Fruit fly (Drosophila melanogaster) S2 (cell line): Measurements from ENCODE around the gene CG14507.
A peak's percentile ranks its signal among the peaks of the same experiment; 100 is the strongest.

Source experiments
- CG8478 ChIP-seq: fragments of >200 bp; optimal IDR thresholded peaks from 2 replicates; lab custom pipeline; 2018
- CTCF ChIP-seq, 2 experiments: fragments of >200 bp; optimal IDR thresholded peaks; 2 replicates each; lab custom pipeline; 2018

CG14507 gene

DNA sequence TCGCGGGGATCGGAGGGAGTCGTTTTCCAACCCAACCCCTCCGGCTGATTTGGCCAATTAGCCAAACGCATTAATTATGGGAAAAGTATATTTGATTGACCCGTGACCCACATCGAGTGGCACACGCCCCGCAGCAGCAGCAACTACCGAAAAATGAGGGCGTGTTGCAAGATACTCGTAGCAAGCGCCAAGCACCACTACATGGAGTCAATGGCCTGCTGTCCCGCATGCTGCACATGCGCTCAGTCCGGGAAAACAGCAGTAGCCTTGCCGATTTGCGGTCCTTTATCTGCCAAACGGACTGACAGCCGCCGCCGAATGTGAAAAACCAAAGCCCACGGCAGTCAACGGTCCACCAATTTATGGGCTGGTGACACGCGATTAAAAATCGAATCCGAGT is 10.2 kb downstream of the CG14507 start:
- TF ChIP-seq CG8478 (lab: Kevin White, UChicago) (no peak), CTCF (optimal IDR thresholded peaks at IDR 0.05; lab: Kevin White, UChicago) (no peak)

DNA sequence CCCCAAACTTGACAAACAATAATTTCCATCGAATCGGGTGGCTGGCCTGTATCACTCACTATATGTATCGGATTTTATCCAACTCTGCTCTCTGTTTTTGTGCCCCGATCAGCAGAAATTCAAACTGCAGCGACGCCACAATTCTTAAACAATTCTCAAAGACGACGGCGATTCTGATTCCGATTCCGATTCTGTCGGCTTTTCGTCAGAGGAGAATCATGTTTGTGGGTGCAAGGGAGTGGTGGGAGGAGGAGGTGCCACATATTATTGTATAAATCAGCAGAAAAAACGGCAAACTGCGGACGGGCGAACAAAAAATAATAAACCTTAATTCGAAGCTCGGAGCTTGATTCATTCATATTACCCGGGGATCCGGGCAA is 11.1 kb downstream of the CG14507 start:
- TF ChIP-seq CTCF (optimal IDR thresholded peaks at IDR 0.05; lab: Kevin White, UChicago): no peak
- no peak for TF ChIP-seq CG8478 (lab: Kevin White, UChicago)

DNA sequence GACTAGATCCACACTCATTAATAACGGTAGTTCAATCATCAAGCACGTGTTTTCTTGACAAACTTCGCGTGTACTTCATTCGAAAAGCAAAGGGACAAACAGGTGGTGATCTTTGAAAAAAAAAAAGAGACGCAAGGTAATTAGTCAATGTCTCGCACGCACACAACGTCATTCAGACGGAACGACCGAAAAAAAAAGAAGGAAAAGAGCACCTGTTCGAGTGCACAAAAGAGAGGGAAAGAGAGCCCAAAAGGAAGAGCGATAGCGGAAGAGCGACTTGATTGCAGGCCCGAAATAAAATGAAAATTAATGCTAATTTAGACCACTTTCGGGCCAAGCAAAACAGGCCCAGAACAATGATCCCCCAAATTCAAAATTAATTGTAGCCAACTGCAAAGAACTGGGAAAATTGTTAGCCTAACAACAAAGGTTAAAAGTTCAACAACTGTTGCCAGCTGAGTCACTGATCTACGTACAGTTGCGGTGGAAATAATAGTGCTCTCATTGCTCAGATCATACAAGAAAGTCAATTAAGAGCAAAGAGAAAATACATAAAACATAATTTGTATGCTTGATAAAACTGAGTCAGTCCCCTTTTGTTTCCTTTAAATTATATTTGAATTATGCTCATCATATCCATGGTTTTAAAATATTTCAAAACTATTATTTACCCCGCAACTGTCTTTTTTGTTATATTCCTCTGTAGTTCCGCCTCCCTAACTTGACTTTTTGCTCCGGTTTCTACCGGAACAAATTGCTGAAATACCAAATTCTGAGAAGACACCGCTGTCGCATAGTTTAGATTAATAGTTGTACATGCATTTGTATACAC is 11.7 kb downstream of the CG14507 start:
- no peak for TF ChIP-seq CG8478 (lab: Kevin White, UChicago)
- TF ChIP-seq CTCF (optimal IDR thresholded peaks at IDR 0.05; lab: Kevin White, UChicago): no peak

DNA sequence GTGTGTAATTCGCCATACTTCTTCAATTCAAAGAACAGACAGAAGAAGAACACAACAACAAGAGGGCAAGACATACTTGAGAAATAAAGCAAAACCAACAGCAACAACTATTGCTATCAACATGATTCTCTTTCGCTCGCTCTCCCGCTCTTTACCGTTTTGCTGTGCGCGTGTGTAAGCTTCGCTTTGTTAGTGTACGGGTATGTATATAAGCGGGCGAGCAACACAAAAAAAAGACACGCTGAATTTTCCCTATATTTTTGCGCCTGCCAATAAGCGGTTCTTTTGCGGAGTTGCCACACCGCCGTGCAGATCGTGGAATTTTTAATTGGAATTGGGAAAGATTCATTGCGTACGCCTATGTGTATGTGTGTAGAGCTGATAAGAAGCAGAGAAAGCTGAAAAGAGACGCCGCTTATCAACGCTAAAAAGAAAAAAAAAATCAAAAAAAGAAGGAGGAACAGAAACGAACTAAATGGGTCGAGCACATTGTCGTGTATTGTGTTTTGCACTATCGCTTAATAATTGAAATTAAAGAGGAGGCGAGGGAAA is 12.5 kb downstream of the CG14507 start:
- no peak for TF ChIP-seq CTCF (optimal IDR thresholded peaks at IDR 0.05; lab: Kevin White, UChicago)
- TF ChIP-seq CG8478 (lab: Kevin White, UChicago): no peak

DNA sequence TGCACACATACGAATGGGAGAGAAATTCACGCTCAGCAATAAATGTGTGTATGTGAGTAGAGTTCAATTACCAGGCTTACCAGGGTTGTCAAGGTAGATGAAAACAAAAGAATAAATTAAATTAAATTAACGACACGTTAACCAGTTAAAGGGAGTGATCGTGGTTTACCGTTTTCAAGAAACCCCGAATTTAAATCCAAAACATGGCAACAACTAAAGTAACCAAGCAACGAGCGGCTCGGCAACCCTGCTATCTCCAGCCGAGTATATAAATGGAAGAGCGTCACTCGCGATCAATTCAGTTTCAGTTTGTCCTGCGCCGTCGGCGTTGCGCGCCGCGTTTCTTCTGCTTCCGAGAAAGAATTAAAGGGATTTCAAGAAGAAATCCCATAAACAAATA is 13.3 kb downstream of the CG14507 start:
- peak; percentile 34 for TF ChIP-seq CG8478 (lab: Kevin White, UChicago)
- TF ChIP-seq CTCF (optimal IDR thresholded peaks at IDR 0.05; lab: Kevin White, UChicago): no peak

DNA sequence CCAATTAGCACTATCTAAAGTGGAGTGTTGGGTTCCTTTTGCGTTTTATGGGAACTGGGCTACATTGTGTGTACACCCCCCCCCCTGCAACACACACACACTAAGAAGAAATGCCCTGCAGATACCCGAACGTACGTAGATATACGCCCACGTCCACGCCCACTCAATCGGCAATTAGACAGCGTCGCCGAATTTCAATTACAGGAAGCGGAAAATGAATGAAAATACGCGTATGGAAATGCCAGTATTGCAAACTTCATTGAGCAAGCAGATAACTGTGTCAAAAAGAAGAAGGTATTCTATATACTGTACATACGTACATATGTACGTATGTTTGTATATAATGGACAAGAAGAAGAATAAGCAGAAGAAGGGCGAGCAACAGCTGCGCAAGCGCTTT is 14.1 kb downstream of the CG14507 start:
- no peak for TF ChIP-seq CTCF (optimal IDR thresholded peaks at IDR 0.05; lab: Kevin White, UChicago)
- no peak for TF ChIP-seq CG8478 (lab: Kevin White, UChicago)

DNA sequence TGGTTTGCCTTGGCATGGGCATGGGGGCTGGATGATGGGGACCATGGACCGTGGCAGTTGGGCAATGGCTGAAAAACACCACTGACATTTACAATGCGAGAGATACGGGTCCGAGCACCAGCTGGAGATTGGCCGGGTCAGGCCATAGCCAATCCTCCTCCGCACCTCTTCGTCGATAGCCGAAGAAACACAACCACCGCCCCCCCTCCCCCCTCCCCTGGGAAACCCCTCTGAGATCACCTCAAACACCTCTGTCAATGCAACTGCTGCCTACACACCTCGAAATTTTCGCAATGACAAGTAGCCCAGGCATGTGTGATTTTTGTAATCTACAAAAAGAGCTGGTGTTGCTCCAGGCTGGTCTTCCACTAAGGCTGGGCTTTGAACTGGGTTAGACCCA is 15.0 kb downstream of the CG14507 start:
- TF ChIP-seq CG8478 (lab: Kevin White, UChicago) (no peak), CTCF (optimal IDR thresholded peaks at IDR 0.05; lab: Kevin White, UChicago) (no peak)

DNA sequence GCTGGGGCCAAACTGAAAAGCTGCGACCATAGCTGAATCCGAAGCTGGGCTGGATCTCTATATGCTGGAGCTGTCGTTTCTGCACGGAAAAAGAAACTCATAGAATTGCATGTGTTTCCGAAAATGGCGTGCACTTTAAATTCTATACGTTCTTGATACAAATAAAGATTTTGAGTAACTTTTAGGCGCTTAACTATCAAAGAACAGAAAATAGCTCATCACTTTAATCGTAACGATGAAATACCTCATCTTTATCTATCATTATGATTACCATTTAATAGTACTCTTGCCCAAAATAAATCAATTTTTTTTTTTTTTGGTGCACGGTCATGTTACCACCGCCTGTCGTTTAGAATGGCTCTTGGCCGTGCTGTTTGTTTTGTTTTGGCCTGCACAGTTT is 15.8 kb downstream of the CG14507 start:
- no peak for TF ChIP-seq CTCF (optimal IDR thresholded peaks at IDR 0.05; lab: Kevin White, UChicago)
- no peak for TF ChIP-seq CG8478 (lab: Kevin White, UChicago)

DNA sequence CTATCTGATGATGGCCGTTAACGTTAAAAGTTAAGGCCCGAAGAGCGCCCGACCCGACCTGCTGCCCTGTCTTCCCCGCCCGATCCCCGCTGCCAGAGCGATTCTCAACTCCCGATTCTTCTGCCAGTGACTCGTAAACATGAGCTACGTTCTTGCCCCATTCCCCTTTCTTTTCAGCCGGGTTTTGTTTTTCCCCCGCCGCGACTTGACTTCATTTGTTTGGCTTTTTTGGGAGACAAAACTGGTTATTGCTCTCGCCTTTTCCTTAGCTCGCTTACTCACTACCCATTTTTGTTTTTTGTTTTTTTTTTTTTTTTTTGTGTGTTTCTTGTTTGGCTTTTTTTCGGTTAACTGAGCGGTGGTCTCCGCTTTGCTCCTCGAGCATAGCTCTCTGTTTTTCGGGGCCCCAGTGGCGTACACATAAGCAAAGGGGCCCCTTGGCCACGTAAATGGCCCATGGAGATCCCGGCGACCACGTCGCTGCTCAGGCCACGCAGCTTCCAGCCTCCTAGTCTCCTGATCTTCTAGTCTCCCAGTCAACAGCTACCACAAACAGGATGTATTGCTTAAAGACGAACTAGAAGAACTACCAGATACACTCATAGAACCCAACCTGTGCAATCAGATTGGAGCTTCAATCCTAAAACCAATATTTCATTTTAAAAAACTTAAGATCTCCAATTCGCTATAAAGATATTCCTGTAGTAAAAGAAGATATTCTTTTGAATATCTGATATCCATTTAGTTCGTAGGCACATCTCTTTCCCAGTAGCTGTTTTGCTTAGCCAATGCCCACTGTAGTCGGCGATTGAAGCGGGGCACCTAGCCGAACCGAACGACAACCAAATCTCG is 16.8 kb downstream of the CG14507 start:
- no peak for TF ChIP-seq CG8478 (lab: Kevin White, UChicago)
- TF ChIP-seq CTCF (optimal IDR thresholded peaks at IDR 0.05; lab: Kevin White, UChicago): no peak

DNA sequence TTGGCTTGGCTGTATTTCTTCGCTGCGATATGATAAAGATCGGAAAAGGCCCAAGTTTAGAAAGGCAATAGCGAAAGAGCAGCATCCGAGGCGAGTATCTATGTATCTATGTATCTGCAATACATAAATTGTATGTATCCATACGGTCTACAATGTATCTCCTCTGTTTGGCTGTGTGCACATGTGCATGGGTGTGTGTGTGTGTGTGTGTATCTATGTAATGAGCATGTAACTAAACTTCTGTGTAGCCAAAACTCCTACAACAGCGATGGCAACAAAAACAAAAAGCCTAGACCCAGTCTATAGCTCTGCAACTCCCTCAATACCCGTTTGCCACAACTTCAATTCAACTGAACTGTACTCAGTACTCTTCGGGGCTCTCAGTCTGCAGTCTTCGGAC is 17.4 kb downstream of the CG14507 start:
- TF ChIP-seq CG8478 (lab: Kevin White, UChicago) (no peak), CTCF (optimal IDR thresholded peaks at IDR 0.05; lab: Kevin White, UChicago) (no peak)

DNA sequence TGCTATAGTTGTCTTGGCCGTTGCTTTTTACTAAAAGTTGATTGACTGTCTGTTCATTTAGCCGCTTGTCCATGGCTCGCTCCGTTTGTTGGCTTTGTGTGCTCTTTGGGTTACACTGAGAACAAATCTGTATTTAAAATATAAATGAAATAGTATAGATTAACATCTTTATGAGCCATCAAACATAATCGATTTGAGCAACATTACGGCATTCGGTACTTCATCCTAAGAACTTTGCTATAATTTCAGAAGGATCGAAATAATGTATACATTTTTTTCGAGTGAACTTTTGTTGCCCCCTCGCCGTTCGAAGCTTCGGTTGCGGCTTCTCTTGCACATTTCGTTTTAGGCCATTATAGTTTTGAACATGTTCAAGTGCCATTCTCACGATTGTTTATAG is 19.5 kb downstream of the CG14507 start:
- TF ChIP-seq CTCF (optimal IDR thresholded peaks at IDR 0.05; lab: Kevin White, UChicago) (no peak), CG8478 (lab: Kevin White, UChicago) (no peak)

DNA sequence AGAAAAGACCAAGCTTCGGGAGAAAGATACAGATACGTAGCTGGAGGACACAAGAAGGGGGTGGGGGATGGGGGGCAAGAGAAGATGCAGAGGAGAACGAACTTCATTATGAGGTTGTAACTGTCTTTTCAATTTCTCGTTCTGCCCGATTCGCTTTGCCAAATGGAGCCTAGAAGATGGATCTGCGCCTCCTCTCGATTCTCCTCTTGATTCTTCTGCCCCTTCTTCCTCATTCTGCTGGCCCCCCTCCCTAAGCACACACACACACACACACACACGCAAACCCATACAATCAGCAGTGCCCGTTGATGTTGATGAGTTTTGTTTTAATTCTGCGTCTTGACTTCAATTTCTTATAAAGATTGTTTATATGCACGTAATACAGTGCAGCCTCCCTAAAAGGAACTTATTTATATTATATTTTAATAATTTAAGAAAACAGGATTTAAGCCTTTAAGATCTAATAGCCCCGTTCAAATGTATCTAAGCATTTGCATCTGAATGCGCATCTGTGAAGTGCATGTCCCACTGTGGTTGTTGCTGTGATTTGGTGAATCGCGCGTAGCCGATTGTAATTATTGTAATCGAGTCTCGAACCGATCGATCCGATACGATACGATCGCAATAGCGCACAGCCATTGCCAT is 20.4 kb downstream of the CG14507 start:
- no peak for TF ChIP-seq CG8478 (lab: Kevin White, UChicago)
- no peak for TF ChIP-seq CTCF (optimal IDR thresholded peaks at IDR 0.05; lab: Kevin White, UChicago)

DNA sequence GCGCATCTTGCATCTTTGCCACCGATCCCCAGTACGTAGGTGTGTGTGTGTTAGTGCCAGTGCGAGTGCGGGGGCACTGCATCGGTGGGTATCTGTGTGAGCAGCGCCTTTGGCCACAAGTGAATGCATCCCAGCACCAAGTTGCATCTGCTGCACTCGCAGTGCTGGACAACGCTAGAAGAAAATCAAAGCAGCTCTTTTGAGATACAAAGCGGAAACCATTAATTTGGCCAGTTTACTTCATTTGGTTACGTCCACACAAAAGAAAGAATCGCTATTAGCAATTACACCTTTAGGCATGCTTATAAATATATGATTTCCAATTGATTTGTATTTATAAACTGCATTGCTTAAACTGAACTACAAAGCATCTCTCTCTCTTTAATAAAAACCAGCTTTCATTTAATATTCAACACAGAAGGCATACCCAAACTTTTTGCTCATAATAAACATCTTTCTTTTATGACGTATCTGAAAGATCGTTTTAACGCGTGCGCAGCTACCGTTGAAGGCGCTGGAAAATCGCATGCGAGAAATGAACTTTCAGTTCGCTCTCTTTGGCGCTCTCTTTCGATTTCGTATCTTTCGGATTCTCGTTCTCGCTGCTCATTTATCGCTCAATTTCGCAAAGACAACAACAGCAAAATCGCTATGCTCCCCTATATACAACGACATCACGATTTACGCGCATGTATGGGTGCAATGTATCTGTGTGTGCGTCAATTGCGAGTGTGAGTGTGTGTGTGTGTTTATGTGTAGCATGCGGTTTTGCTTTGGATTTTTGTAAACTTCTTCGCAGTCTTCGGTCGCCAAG is 21.1 kb downstream of the CG14507 start:
- TF ChIP-seq CTCF (optimal IDR thresholded peaks at IDR 0.05; lab: Kevin White, UChicago): no peak
- no peak for TF ChIP-seq CG8478 (lab: Kevin White, UChicago)
